Worm (Caenorhabditis elegans) whole organism, L2 larva: ENCODE results near the gene F22D3.4.

Source experiments
- nhr-23 ChIP-seq: fragments of 150-350 bp; optimal IDR thresholded peaks from 2 replicates; lab custom pipeline; 2014; ENCODE audit warnings: missing biosample characterization, missing genetic modification reagents, missing genetic modification characterization
- ztf-4 ChIP-seq: fragments of 150-350 bp; optimal IDR thresholded peaks from 2 replicates; lab custom pipeline; 2014; ENCODE audit warnings: missing biosample characterization, missing genetic modification characterization

DNA sequence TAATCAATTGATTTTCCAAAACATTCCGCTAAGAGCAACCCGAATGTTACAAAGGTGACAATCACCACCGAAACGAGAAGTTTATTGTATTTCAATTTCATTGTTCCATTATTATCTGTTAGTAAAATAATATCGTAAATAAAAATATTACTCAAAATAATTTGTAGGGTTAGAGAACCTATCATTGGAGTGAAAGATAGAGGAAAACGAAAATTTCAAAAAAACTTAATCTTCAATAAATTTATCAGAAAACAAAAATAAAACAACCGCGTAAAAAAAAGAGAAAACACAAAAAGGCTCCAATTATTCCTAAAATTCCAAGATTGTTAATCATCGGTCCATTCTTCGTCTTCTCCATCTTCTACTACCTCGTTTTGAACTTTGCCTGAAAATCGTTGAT is 38.2 kb upstream of the F22D3.4 start, which contains the start of gene tra-2:
- no peak for TF ChIP-seq ztf-4
- no peak for TF ChIP-seq nhr-23 (tag; lab: Kevin White, UChicago)
